Worm (Caenorhabditis elegans): ENCODE measurements around the gene nhr-150.

- TF ChIP-seq hmg-4 (GFP tag; optimal IDR thresholded peaks at IDR 0.05) (no peak), aly-1 (tag; optimal IDR thresholded peaks at IDR 0.05) (no peak), ceh-13 (GFP tag; optimal IDR thresholded peaks at IDR 0.05) (no peak), ama-1 (optimal IDR thresholded peaks at IDR 0.05) (no peak), scrt-1 (GFP tag; IDR thresholded peaks at IDR 0.05) (no peak), flt-1 (GFP tag; IDR thresholded peaks at IDR 0.05) (no peak), ets-7 (tag; optimal IDR thresholded peaks at IDR 0.05) (no peak), sea-1 (GFP tag; conservative IDR thresholded peaks at IDR 0.05) (no peak), F13C5.2 (tag; optimal IDR thresholded peaks at IDR 0.05) (no peak), ceh-36 (tag; optimal IDR thresholded peaks at IDR 0.05) (no peak), tra-4 (tag; optimal IDR thresholded peaks at IDR 0.05) (no peak), hnd-1 (tag; optimal IDR thresholded peaks at IDR 0.05) (no peak), tbx-11 (GFP tag; IDR thresholded peaks at IDR 0.05) (no peak)
These were observed 11.3 kb upstream of the nhr-150 start, which contains the start of gene str-264 for ce11 chrV:15492518-15492917.
